Worm (Caenorhabditis elegans) whole organism, L1 larva: Measurements from ENCODE around the gene T15H9.5.

ENCODE experiments used
- aly-2 ChIP-seq: fragments of 150-350 bp; optimal IDR thresholded peaks from 2 replicates; lab custom pipeline; 2014; ENCODE audit warnings: missing biosample characterization, missing genetic modification characterization
- ama-1 ChIP-seq: fragments of 150-350 bp; optimal IDR thresholded peaks from 2 replicates; lab custom pipeline; 2014
- blmp-1 ChIP-seq: fragments of 150-350 bp; optimal IDR thresholded peaks from 2 replicates; lab custom pipeline; 2014; ENCODE audit warnings: missing biosample characterization, missing genetic modification characterization
- elt-2 ChIP-seq: sonication (generic microtip); optimal IDR thresholded peaks from 2 replicates; lab custom pipeline; 2016; ENCODE audit warnings: missing genetic modification characterization, mild to moderate bottlenecking, inconsistent platforms, missing compliant biosample characterization, missing genetic modification reagents
- mdl-1 ChIP-seq, 2 experiments: fragments of 150-350 bp; optimal IDR thresholded peaks; 2 replicates each; lab custom pipeline; 2014 to 2017; ENCODE audit warnings: missing biosample characterization in 2 of 2, missing genetic modification characterization in 2 of 2, inconsistent platforms in 1 of 2
- nhr-28 ChIP-seq: fragments of 150-350 bp; optimal IDR thresholded peaks from 2 replicates; lab custom pipeline; 2014; ENCODE audit warnings: missing biosample characterization, missing genetic modification characterization
- nhr-71 ChIP-seq: sonication (generic microtip); optimal IDR thresholded peaks from 2 replicates; lab custom pipeline; 2016; ENCODE audit warnings: mild to moderate bottlenecking, missing genetic modification characterization, moderate library complexity, missing compliant biosample characterization
- nhr-84 ChIP-seq: sonication (generic microtip); optimal IDR thresholded peaks from 2 replicates; lab custom pipeline; 2017; ENCODE audit warnings: missing biosample characterization, missing genetic modification characterization
- nhr-90 ChIP-seq: sonication (generic microtip); optimal IDR thresholded peaks from 2 replicates; lab custom pipeline; 2016; ENCODE audit warnings: mild to moderate bottlenecking, missing genetic modification characterization, missing compliant biosample characterization; ENCODE audit not compliant: poor library complexity
- pag-3 ChIP-seq: sonication (generic microtip); optimal IDR thresholded peaks from 2 replicates; lab custom pipeline; 2017; ENCODE audit warnings: missing genetic modification characterization, mild to moderate bottlenecking, missing compliant biosample characterization, antibody characterized with exemption, borderline replicate concordance; ENCODE audit not compliant: insufficient read depth
- skn-1 ChIP-seq: fragments of 150-350 bp; optimal IDR thresholded peaks from 2 replicates; lab custom pipeline; 2014; ENCODE audit warnings: missing biosample characterization, missing genetic modification characterization
- tlp-1 ChIP-seq: fragments of 150-350 bp; optimal IDR thresholded peaks from 2 replicates; lab custom pipeline; 2014; ENCODE audit warnings: missing biosample characterization, missing genetic modification characterization
- unc-62 ChIP-seq: fragments of 150-350 bp; optimal IDR thresholded peaks from 2 replicates; lab custom pipeline; 2014; ENCODE audit warnings: missing biosample characterization, missing genetic modification reagents, missing genetic modification characterization

- TF ChIP-seq unc-62 (GFP tag; lab: Kevin White, UChicago) (no peak), nhr-90 (tag; lab: Kevin White, UChicago) (no peak), blmp-1 (tag; lab: Kevin White, UChicago) (no peak), nhr-84 (tag; lab: Kevin White, UChicago) (no peak), tlp-1 (tag; lab: Kevin White, UChicago) (no peak), skn-1 (tag; lab: Kevin White, UChicago) (no peak), mdl-1 (tag; optimal IDR thresholded peaks at IDR 0.05; lab: Kevin White, UChicago) (no peak), nhr-28 (tag; lab: Kevin White, UChicago) (no peak), pag-3 (no peak), ama-1 (lab: Kevin White, UChicago) (no peak), aly-2 (no peak), elt-2 (tag; lab: Kevin White, UChicago) (peak; percentile 26), nhr-71 (tag; lab: Kevin White, UChicago) (no peak)
Observed at ce11 chrII:9658915-9659314, 47.7 kb upstream of the T15H9.5 start, which contains the start of gene ZK1320.2.
